Worm (Caenorhabditis elegans): ENCODE data around the gene Y79H2A.12.
A peak's percentile ranks its signal among the peaks of the same experiment; 100 is the strongest.

Gene Y79H2A.12

ce11 chrIII:12040999-12041398 is 12.3 kb upstream of the Y79H2A.12 start, which contains the start of gene Y79H2A.4:
TSS of gene Y79H2A.4 (plus strand) at chrIII:12041299.
- TF ChIP-seq T20F7.1 (GFP tag; optimal IDR thresholded peaks at IDR 0.05) (no peak), lin-39 (tag; optimal IDR thresholded peaks at IDR 0.05) (no peak), lin-38 (GFP tag; IDR thresholded peaks at IDR 0.05) (no peak), nhr-10 (tag; optimal IDR thresholded peaks at IDR 0.05) (no peak), dpl-1 (GFP tag; optimal IDR thresholded peaks at IDR 0.05) (no peak), ceh-28 (tag; optimal IDR thresholded peaks at IDR 0.05) (no peak), dmd-8 (GFP tag; IDR thresholded peaks at IDR 0.05) (no peak), nhr-102 (tag; optimal IDR thresholded peaks at IDR 0.05) (no peak), F49E8.2 (tag; optimal IDR thresholded peaks at IDR 0.05; ENCODE audit: borderline replicate concordance) (no peak), R02D3.7 (tag; optimal IDR thresholded peaks at IDR 0.05) (no peak), ceh-62 (tag; optimal IDR thresholded peaks at IDR 0.05) (no peak), spr-3 (GFP tag; optimal IDR thresholded peaks at IDR 0.05) (no peak), D1046.2 (GFP tag; IDR thresholded peaks at IDR 0.05) (no peak)

DNA sequence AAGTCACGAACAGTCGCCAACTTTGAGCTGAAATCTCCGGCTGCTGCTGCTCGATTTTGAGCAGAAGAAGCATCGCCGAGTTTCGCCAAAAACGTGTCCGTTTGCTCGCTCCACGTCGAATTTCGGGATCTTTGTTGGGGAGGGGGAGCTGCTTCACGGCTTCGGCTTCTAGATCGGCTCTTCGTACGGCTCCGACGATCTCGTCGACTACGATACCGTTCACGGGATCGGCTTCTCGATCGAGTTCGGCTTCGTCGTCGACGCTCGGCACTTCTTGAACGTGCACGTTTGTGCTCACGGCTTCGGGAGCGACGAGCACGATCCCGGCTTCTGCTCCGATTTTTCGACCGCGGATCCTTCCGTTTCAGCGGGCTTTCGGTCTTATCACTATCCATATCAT is 8.5 kb upstream of the Y79H2A.12 start:
- TF ChIP-seq set-16 (GFP tag; IDR thresholded peaks at IDR 0.05) (peak; percentile 88), nhr-41 (GFP tag; IDR thresholded peaks at IDR 0.05) (no peak)

- peak; percentile 26 for TF ChIP-seq sdz-12 (GFP tag; optimal IDR thresholded peaks at IDR 0.05)
- TF ChIP-seq aha-1 (tag): peak; percentile 86
- TF ChIP-seq set-16 (GFP tag; IDR thresholded peaks at IDR 0.05): peak; percentile 90
- peak in 1 of 2 experiments; percentile 13 for TF ChIP-seq unc-62 (GFP tag; optimal IDR thresholded peaks at IDR 0.05 in 1 of 2)
- no peak for TF ChIP-seq unc-62 (tag; optimal IDR thresholded peaks at IDR 0.05)
- no peak for TF ChIP-seq F37D6.2 (tag; optimal IDR thresholded peaks at IDR 0.05)
- no peak for TF ChIP-seq lin-15B (tag; optimal IDR thresholded peaks at IDR 0.05)
- no peak for TF ChIP-seq fkh-10 (GFP tag; optimal IDR thresholded peaks at IDR 0.05)
- no peak for TF ChIP-seq hlh-11 (tag; optimal IDR thresholded peaks at IDR 0.05)
Observed at ce11 chrIII:12034311-12034710, 5.6 kb upstream of the Y79H2A.12 start.

DNA sequence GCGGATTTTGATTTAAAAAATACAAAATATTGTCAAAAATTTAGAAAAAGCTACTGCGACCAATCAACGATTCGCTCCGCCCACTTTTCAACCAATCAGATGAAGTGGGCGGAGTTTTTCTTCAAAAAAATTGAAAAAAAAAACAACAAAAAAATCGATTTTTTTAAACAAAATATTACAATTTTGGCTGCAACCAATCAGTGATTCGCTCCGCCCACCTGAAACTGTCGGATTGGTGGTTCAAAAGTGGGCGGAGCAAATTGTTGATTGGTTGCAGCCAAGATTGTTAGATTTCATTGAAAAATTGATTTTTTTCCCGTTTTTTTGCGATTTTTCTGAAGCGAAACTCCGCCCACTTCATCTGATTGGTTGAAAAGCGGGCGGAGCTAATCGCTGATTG is 4.6 kb upstream of the Y79H2A.12 start:
- no peak for TF ChIP-seq ceh-28 (tag; optimal IDR thresholded peaks at IDR 0.05)
- TF ChIP-seq jun-1 (tag; optimal IDR thresholded peaks at IDR 0.05): no peak
- TF ChIP-seq mdl-1 (tag; optimal IDR thresholded peaks at IDR 0.05): no peak
- no peak for TF ChIP-seq dmd-9 (GFP tag; IDR thresholded peaks at IDR 0.05)
- no peak for TF ChIP-seq F49E8.2 (tag; optimal IDR thresholded peaks at IDR 0.05; ENCODE audit: borderline replicate concordance)
- TF ChIP-seq snpc-4 (tag; optimal IDR thresholded peaks at IDR 0.05): no peak
- TF ChIP-seq nhr-6 (tag; optimal IDR thresholded peaks at IDR 0.05): no peak
- no peak for TF ChIP-seq attf-4 (tag; optimal IDR thresholded peaks at IDR 0.05)

ce11 chrIII:12030669-12031068 is 2.0 kb upstream of the Y79H2A.12 start, which contains the start of gene Y79H2A.2:
TSS of gene Y79H2A.2 (minus strand) at chrIII:12030769.
- TF ChIP-seq tra-1 (GFP tag; IDR thresholded peaks at IDR 0.05) (no peak), mxl-3 (GFP tag; optimal IDR thresholded peaks at IDR 0.05) (no peak), dpl-1 (GFP tag; optimal IDR thresholded peaks at IDR 0.05) (no peak), hmg-1.1 (GFP tag; IDR thresholded peaks at IDR 0.05) (no peak), dve-1 (tag; optimal IDR thresholded peaks at IDR 0.05; ENCODE audit: insufficient read depth) (peak; percentile 16), F44E2.7 (GFP tag; IDR thresholded peaks at IDR 0.05) (no peak)

ce11 chrIII:12022281-12022680 is 6.4 kb downstream of the Y79H2A.12 start:
- TF ChIP-seq arid-1 (GFP tag; conservative IDR thresholded peaks at IDR 0.05) (no peak), aha-1 (tag) (peak; percentile 77), mes-2 (tag; optimal IDR thresholded peaks at IDR 0.05; ENCODE audit: poor library complexity, severe bottlenecking) (no peak), hlh-11 (tag; optimal IDR thresholded peaks at IDR 0.05) (no peak), lin-13 (GFP tag; optimal IDR thresholded peaks at IDR 0.05) (no peak), nhr-6 (tag; optimal IDR thresholded peaks at IDR 0.05) (no peak), nhr-10 (tag; optimal IDR thresholded peaks at IDR 0.05) (no peak), lim-7 (GFP tag; IDR thresholded peaks at IDR 0.05) (no peak), nhr-111 (GFP tag; optimal IDR thresholded peaks at IDR 0.05) (no peak), Y75B8A.6 (GFP tag; IDR thresholded peaks at IDR 0.05) (no peak), egl-43 (GFP tag; IDR thresholded peaks at IDR 0.05) (no peak), set-16 (GFP tag; IDR thresholded peaks at IDR 0.05) (peak; percentile 51; the same call in 1 of the 2 replicates), mxl-2 (GFP tag; conservative IDR thresholded peaks at IDR 0.05) (no peak)
